Fruit fly (Drosophila melanogaster) whole organism: ENCODE results near the gene Ns3.

ENCODE experiments used
- CG8478 ChIP-seq: fragments of >200 bp; optimal IDR thresholded peaks from 2 replicates; lab custom pipeline; 2018; ENCODE audit warnings: inconsistent platforms
- Dll ChIP-seq: fragments of >200 bp; optimal IDR thresholded peaks from 2 replicates; lab custom pipeline; 2017
- EcR ChIP-seq, 2 experiments: fragments of >200 bp; optimal IDR thresholded peaks; 2 replicates each; lab custom pipeline; 2017; ENCODE audit warnings: missing biosample characterization in 2 of 2, missing genetic modification characterization in 2 of 2, missing genetic modification reagents in 2 of 2
- pan ChIP-seq: fragments of >200 bp; optimal IDR thresholded peaks from 2 replicates; lab custom pipeline; 2017
- psq ChIP-seq: fragments of >200 bp; optimal IDR thresholded peaks from 2 replicates; lab custom pipeline; 2017
- usp ChIP-seq: fragments of >200 bp; optimal IDR thresholded peaks from 2 replicates; lab custom pipeline; 2017; ENCODE audit warnings: missing biosample characterization, missing genetic modification characterization, mixed read lengths

Gene Ns3

DNA sequence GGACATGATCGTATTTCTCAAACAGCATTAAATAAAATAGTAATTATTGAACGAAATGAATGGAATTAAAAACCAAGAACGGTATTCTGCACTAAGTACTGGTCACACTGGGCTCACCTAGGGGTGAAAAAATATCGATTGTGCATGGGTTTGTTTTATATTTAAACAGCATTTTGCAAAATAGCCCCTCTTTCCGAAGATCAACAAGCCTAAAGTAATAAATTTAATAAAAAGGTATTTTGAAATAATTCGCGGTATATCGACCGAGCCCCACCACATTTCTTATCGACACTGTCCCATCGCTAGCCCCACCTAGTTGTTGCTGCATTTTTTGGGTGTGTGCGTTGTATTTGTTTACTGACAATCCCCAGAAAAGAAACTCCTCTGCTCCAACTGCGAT, 6.5 kb upstream of the Ns3 start, which contains the start of gene pck:
Gene pck, plus strand, starts transcription at position 105 of the 400 bp plus-strand sequence.
- TF ChIP-seq psq (lab: Kevin White, UChicago) (no peak), EcR (GFP tag; optimal IDR thresholded peaks at IDR 0.05; lab: Kevin White, UChicago) (no peak), CG8478 (lab: Kevin White, UChicago) (no peak), Dll (lab: Kevin White, UChicago) (no peak), pan (no peak), usp (GFP tag; lab: Kevin White, UChicago) (no peak)

dm6 chrX:1469717-1470116, 5.7 kb upstream of the Ns3 start, which contains the start of gene CG32808:
CG32808 (minus strand) TSS chrX:1469817.
- TF ChIP-seq psq (lab: Kevin White, UChicago) (no peak), Dll (lab: Kevin White, UChicago) (no peak), EcR (GFP tag; optimal IDR thresholded peaks at IDR 0.05; lab: Kevin White, UChicago) (no peak), usp (GFP tag; lab: Kevin White, UChicago) (no peak), pan (no peak), CG8478 (lab: Kevin White, UChicago) (no peak)

DNA sequence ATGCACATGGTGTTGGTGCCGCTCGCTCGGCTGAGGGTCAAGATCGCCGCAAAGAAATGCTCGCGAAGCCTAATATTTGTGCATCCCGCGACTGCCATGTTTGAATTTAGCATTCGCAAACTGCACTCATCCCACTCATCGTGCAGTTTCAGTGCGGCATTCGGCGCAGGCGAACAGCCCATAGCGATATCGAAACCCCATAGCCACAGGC, 3.3 kb upstream of the Ns3 start, which contains the start of gene CG14778:
Gene CG14778, plus strand, starts transcription at position 112 of the 211 bp plus-strand sequence.
- no peak for TF ChIP-seq Dll (lab: Kevin White, UChicago)
- TF ChIP-seq EcR (GFP tag; optimal IDR thresholded peaks at IDR 0.05; lab: Kevin White, UChicago): no peak
- no peak for TF ChIP-seq pan
- TF ChIP-seq psq (lab: Kevin White, UChicago): no peak
- no peak for TF ChIP-seq CG8478 (lab: Kevin White, UChicago)
- no peak for TF ChIP-seq usp (GFP tag; lab: Kevin White, UChicago)

DNA sequence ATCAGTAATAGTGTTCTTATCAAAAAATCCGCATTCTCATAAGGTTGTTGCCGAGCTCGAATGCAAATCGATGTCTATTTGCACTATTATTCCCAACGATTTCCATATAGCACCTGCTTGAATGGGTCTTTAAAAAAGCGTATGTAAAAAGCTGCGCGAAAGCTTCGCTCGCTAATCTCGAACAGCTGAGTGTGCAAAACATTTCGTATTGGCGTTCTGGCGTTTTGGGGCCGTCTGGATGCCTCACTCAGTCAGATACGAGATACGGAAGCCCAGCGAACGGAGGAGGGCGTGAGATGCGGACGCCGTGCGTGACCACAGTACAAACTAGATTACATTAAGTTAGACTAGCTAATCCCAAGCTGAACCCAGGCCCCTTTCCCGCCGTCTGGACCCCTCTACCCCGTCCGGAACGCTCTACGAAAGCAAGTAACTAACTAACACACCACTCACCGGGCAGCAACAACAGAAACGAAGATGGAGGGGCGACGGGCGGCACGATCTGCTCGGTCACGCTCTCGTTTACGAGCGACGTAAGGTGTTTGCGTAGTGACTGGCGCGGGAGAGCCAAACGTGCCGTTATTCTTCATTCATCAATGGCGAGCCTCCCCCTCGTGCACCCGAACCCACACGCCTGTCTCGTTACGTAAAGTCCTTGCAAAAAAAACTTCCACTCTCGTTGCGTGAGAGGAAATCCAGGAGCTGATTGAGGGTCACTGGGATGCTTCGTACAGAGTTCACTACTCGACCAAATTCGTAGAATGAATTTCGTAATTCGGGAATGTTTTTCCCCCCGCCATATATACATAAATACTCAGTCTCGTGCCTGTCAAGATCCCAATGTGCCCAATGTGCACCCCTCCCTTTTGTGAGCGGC, 2.7 kb upstream of the Ns3 start:
- TF ChIP-seq CG8478 (lab: Kevin White, UChicago): no peak
- no peak for TF ChIP-seq pan
- no peak for TF ChIP-seq EcR (GFP tag; optimal IDR thresholded peaks at IDR 0.05; lab: Kevin White, UChicago)
- TF ChIP-seq psq (lab: Kevin White, UChicago): no peak
- TF ChIP-seq Dll (lab: Kevin White, UChicago): peak; percentile 53

DNA sequence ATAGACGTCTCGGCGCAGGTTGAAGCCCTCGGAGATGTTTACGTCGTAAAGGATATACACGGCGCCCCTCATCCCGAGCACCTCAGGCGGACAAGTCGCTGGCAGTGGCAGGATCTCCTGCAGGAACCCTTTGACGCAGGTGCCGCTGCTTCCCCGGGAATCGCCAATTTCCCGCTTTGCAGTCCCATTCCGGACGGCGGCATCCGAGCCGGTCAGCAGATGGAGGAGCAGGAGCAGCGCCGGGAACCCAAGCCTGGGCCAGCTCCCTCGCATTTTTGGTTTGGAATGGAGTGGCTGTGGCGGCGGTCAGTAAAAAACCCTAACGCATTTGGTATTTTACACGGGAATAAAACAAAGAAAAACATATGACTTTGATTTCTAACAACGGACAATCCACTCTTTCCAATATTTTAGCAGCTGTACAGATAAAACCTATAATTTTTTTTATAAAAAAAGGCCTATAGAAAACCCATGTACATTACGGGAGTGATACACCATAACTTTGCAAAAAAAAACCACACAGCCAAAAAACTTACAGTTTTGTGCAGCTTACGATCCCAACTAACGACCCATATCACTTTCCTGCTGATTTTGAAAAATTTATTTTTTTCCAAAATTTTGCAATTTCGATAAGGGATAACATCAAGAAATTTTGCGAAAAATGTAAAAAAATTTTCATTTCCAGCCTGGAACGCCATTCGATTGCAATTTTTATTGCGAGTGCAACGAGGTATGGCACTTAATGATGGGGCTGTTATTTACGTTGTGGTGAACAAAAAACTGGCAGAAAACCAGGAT, 1.9 kb upstream of the Ns3 start, which contains the start of the genes O-fut2 and CG14777:
Gene O-fut2, minus strand, starts transcription at position 290 of the 798 bp plus-strand sequence.
Gene CG14777, plus strand, starts transcription at position 428 of the 798 bp plus-strand sequence.
- TF ChIP-seq pan (no peak), EcR (GFP tag; optimal IDR thresholded peaks at IDR 0.05; lab: Kevin White, UChicago) (no peak), psq (lab: Kevin White, UChicago) (no peak), usp (GFP tag; lab: Kevin White, UChicago) (no peak), Dll (lab: Kevin White, UChicago) (no peak), CG8478 (lab: Kevin White, UChicago) (no peak)

dm6 chrX:1461544-1461943, 2.5 kb downstream of the Ns3 start, which contains the start of gene CG14787:
CG14787 (minus strand) TSS chrX:1461676.
- TF ChIP-seq EcR (GFP tag; optimal IDR thresholded peaks at IDR 0.05; lab: Kevin White, UChicago): no peak
- TF ChIP-seq pan: no peak
- TF ChIP-seq usp (GFP tag; lab: Kevin White, UChicago): no peak
- no peak for TF ChIP-seq CG8478 (lab: Kevin White, UChicago)
- TF ChIP-seq psq (lab: Kevin White, UChicago): no peak
- no peak for TF ChIP-seq Dll (lab: Kevin White, UChicago)

DNA sequence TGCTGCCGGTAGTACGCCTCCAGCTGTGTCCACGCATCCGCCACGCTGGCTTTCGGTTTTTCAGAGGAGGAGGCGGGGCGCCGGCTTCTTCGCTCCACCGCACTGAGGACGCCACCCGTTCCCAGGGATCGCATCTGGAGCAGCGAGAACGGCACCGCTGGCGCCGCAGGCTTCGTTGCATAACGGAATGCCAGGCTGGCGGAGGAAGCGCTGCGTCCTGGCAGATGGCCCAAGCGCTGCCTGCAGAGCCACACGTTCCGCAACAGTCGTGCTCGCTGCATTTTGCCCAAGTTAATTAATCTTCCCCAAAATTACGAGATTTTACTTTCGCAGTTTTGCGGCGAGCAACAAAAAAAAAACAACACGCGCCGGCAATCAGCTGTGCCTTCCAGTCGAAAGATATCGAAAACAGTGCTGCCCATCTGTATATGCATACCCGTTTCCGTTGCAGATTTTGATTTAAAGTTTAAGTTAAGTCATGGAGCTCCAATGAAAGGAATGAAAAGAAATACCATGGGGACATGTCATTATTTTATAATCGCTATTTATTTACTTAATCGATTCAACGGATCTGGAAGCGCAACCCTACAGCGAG, 3.6 kb downstream of the Ns3 start, which contains the start of gene Lrpprc2:
Gene Lrpprc2, minus strand, starts transcription at position 340 of the 595 bp plus-strand sequence.
- TF ChIP-seq pan (no peak), psq (lab: Kevin White, UChicago) (no peak), EcR (GFP tag; optimal IDR thresholded peaks at IDR 0.05; lab: Kevin White, UChicago) (no peak), CG8478 (lab: Kevin White, UChicago) (no peak), Dll (lab: Kevin White, UChicago) (no peak), usp (GFP tag; lab: Kevin White, UChicago) (no peak)

- no peak for TF ChIP-seq CG8478 (lab: Kevin White, UChicago)
Measured at dm6 chrX:1456954-1457353, 7.1 kb downstream of the Ns3 start, which contains the start of gene CG14785. CG14785 (minus strand) TSS chrX:1457054.

DNA sequence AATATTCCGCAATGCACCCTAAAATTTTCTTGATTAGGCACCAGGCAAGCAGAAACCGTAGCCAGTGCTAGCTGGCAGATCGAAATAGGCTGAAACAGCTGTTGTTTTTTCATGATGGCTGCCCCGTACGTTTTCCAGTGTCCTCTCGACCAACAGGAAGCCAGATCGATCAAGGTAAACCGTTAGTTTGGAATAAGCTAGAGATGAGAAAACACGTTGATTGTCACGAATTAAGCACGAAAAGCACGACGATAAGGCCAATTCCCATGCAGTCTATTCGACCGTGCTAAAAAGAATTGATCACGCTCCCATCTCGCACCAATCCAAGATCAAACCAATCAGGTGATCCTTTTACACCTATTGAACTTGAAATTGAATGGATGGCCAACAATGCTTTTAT, 9.2 kb downstream of the Ns3 start:
- no peak for TF ChIP-seq pan
- no peak for TF ChIP-seq usp (GFP tag; lab: Kevin White, UChicago)
- TF ChIP-seq psq (lab: Kevin White, UChicago): no peak
- TF ChIP-seq Dll (lab: Kevin White, UChicago): no peak
- no peak for TF ChIP-seq CG8478 (lab: Kevin White, UChicago)
- TF ChIP-seq EcR (GFP tag; optimal IDR thresholded peaks at IDR 0.05; lab: Kevin White, UChicago): no peak

DNA sequence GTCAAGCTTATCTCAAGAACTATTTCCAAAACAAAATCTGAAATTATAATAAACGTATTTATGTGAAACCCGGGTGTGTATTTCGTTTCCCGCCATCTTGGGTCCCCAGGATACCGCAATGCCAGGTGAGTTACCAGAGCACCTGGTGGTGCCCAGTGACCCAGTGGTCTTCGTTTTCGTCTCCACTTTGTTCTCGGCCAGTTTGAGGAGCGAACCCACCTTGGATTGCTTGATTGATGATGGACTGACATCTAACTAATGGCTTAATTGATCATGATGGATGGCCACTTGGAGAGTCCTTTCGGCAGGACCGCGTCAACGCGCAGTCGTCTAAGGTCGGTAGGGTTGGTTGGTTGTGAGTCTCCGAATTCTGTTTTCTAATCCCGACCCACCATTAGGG, 11.9 kb downstream of the Ns3 start, which contains the start of gene Gr2a:
Gene Gr2a, plus strand, starts transcription at position 301 of the 400 bp plus-strand sequence.
- TF ChIP-seq pan: no peak
- no peak for TF ChIP-seq EcR (GFP tag; optimal IDR thresholded peaks at IDR 0.05; lab: Kevin White, UChicago)
- no peak for TF ChIP-seq psq (lab: Kevin White, UChicago)
- TF ChIP-seq Dll (lab: Kevin White, UChicago): no peak
- no peak for TF ChIP-seq usp (GFP tag; lab: Kevin White, UChicago)
- no peak for TF ChIP-seq CG8478 (lab: Kevin White, UChicago)

- TF ChIP-seq EcR (GFP tag; optimal IDR thresholded peaks at IDR 0.05; lab: Kevin White, UChicago): no peak
- no peak for TF ChIP-seq Dll (lab: Kevin White, UChicago)
- no peak for TF ChIP-seq psq (lab: Kevin White, UChicago)
Measured at dm6 chrX:1414269-1414668, 49.8 kb downstream of the Ns3 start.
